Fruit fly (Drosophila melanogaster) whole organism, prepupa: Measurements from ENCODE around the gene Samuel.

Experiments used
- Blimp-1 ChIP-seq: fragments of 200-800 bp; sonication (Bioruptor generic); optimal IDR thresholded peaks from 3 replicates; lab custom pipeline; 2017; ENCODE audit warnings: missing biosample characterization, missing genetic modification characterization, mild to moderate bottlenecking, moderate library complexity, missing genetic modification reagents
- CG3919 ChIP-seq: fragments of 200-800 bp; sonication (Bioruptor generic); optimal IDR thresholded peaks from 3 replicates; lab custom pipeline; 2016; ENCODE audit warnings: missing biosample characterization, missing genetic modification characterization
- CG6276 ChIP-seq: fragments of 200-800 bp; sonication (Bioruptor generic); optimal IDR thresholded peaks from 2 replicates; lab custom pipeline; 2017; ENCODE audit warnings: missing biosample characterization, mild to moderate bottlenecking, missing genetic modification characterization
- Gug ChIP-seq: fragments of 200-800 bp; sonication (Bioruptor generic); IDR thresholded peaks from 2 replicates; pipeline ENCODE4 v1.3.6; 2022; ENCODE audit warnings: missing biosample characterization, missing genetic modification characterization
- Lpt ChIP-seq: fragments of 200-800 bp; sonication (Bioruptor generic); optimal IDR thresholded peaks from 3 replicates; lab custom pipeline; 2016; ENCODE audit warnings: missing biosample characterization, missing genetic modification characterization
- Smox ChIP-seq: fragments of 200-800 bp; sonication (Bioruptor generic); optimal IDR thresholded peaks from 3 replicates; lab custom pipeline; 2016; ENCODE audit warnings: missing biosample characterization, missing genetic modification characterization
- Sox102F ChIP-seq: fragments of 200-800 bp; sonication (Bioruptor generic); optimal IDR thresholded peaks from 2 replicates; lab custom pipeline; 2016; ENCODE audit warnings: missing biosample characterization, mild to moderate bottlenecking, missing genetic modification characterization

dm6 chr2L:10963979-10964378 lies 102.8 kb downstream of the Samuel start, which contains the start of gene dpr2:
- TF ChIP-seq CG6276 (no peak), Lpt (no peak), Sox102F (GFP tag; lab: Kevin White, UChicago) (no peak), CG3919 (no peak), Gug (no peak), Smox (no peak), Blimp-1 (no peak)
